Worm (Caenorhabditis elegans): ENCODE measurements around the gene F49F1.17.

DNA sequence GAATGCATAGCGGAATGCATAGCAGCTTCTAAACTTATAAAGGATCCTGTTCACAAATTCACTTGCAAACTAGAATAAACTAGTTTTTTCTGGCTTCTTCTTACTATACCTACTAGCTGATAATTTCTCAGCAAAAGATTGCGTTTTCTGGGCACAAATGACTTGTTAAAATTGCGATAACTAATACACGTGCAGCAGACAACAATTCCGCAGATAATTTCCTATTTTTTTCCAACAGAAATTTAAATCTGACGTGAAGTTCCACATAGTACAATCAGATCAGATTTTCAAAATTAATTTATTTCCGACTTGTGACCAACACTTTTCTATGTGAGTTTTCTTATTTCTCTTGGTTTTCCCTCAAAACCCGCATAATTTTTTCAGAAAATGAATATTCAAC, 28.7 kb upstream of the F49F1.17 start, which contains the start of gene scrm-8:
- TF ChIP-seq ztf-11 (tag; optimal IDR thresholded peaks at IDR 0.05), result no peak
- no peak for TF ChIP-seq ztf-4 (tag; optimal IDR thresholded peaks at IDR 0.05)
- no peak for TF ChIP-seq pha-4 (tag; optimal IDR thresholded peaks at IDR 0.05)
- TF ChIP-seq nhr-76 (tag; optimal IDR thresholded peaks at IDR 0.05), result no peak
- TF ChIP-seq lin-15B (tag; optimal IDR thresholded peaks at IDR 0.05), result no peak
- no peak for TF ChIP-seq lin-39 (tag; optimal IDR thresholded peaks at IDR 0.05)
- TF ChIP-seq ZK546.5 (tag; optimal IDR thresholded peaks at IDR 0.05), result no peak
- no peak for TF ChIP-seq mdl-1 (tag; optimal IDR thresholded peaks at IDR 0.05)
- TF ChIP-seq egl-5 (tag; optimal IDR thresholded peaks at IDR 0.05), result no peak
- no peak for TF ChIP-seq nhr-77 (tag; optimal IDR thresholded peaks at IDR 0.05)
- TF ChIP-seq ceh-28 (tag; optimal IDR thresholded peaks at IDR 0.05), result no peak
- TF ChIP-seq nhr-237 (tag; optimal IDR thresholded peaks at IDR 0.05), result no peak
- no peak for TF ChIP-seq nhr-11 (tag; optimal IDR thresholded peaks at IDR 0.05)
